Worm (Caenorhabditis elegans) whole organism, young adult: Measurements from ENCODE around the gene F40A3.7.

Experiments
- B0336.3 ChIP-seq: fragments of 200-800 bp; sonication (Bioruptor generic); IDR thresholded peaks from 2 replicates; pipeline ENCODE4 v1.3.6; 2022; ENCODE audit warnings: missing genetic modification characterization, missing compliant biosample characterization
- D2030.7 ChIP-seq: fragments of 200-800 bp; sonication (Bioruptor generic); IDR thresholded peaks from 2 replicates; pipeline ENCODE4 v1.3.6; 2022; ENCODE audit warnings: missing genetic modification reagents, missing genetic modification characterization, missing compliant biosample characterization
- F33H1.4 ChIP-seq: fragments of 200-800 bp; sonication (Bioruptor generic); IDR thresholded peaks from 2 replicates; pipeline ENCODE4 v1.3.6; 2022; ENCODE audit warnings: missing genetic modification reagents, missing genetic modification characterization, missing compliant biosample characterization
- F49E8.2 ChIP-seq: sonication (generic microtip); optimal IDR thresholded peaks from 3 replicates; lab custom pipeline; 2017; ENCODE audit warnings: missing genetic modification characterization, mild to moderate bottlenecking, missing compliant biosample characterization, antibody characterized with exemption, moderate library complexity; ENCODE audit not compliant: insufficient read depth
- F57A8.1 ChIP-seq: fragments of 200-800 bp; sonication (Bioruptor generic); optimal IDR thresholded peaks from 2 replicates; lab custom pipeline; 2018; ENCODE audit warnings: mild to moderate bottlenecking, missing genetic modification characterization, moderate library complexity, missing compliant biosample characterization
- T26A5.8 ChIP-seq: sonication (generic microtip); optimal IDR thresholded peaks from 2 replicates; lab custom pipeline; 2016; ENCODE audit warnings: missing genetic modification characterization, missing compliant biosample characterization
- Y67H2A.10 ChIP-seq: fragments of 200-800 bp; sonication (Bioruptor generic); conservative IDR thresholded peaks from 2 replicates; pipeline ENCODE4 v1.3.6; 2022; ENCODE audit warnings: missing genetic modification reagents, missing genetic modification characterization, missing compliant biosample characterization
- Y95B8A.8 ChIP-seq: fragments of 200-800 bp; sonication (Bioruptor generic); IDR thresholded peaks from 2 replicates; pipeline ENCODE4 v1.3.6; 2022; ENCODE audit warnings: missing genetic modification reagents, missing genetic modification characterization, missing compliant biosample characterization
- ZK185.1 ChIP-seq: sonication (generic microtip); optimal IDR thresholded peaks from 2 replicates; lab custom pipeline; 2016; ENCODE audit warnings: mild to moderate bottlenecking, missing genetic modification characterization, missing compliant biosample characterization; ENCODE audit not compliant: poor library complexity, severe bottlenecking
- akir-1 ChIP-seq: fragments of 200-800 bp; sonication (Bioruptor generic); optimal IDR thresholded peaks from 2 replicates; lab custom pipeline; 2018; ENCODE audit warnings: mild to moderate bottlenecking, missing genetic modification characterization, moderate library complexity, missing compliant biosample characterization
- cebp-1 ChIP-seq, 2 experiments: fragments of 200-800 bp in 1 of 2; sonication (Bioruptor generic) in 1 of 2; sonication (generic microtip) in 1 of 2; IDR thresholded peaks in 1 of 2; optimal IDR thresholded peaks in 1 of 2; 2 replicates each; pipeline versions ENCODE4 v1.3.6 to Lab custom; 2017 to 2022; ENCODE audit warnings: missing compliant biosample characterization in 2 of 2, missing genetic modification characterization in 2 of 2, mild to moderate bottlenecking in 1 of 2, missing genetic modification reagents in 1 of 2, moderate library complexity in 1 of 2
- ceh-27 ChIP-seq: fragments of 200-800 bp; sonication (Bioruptor generic); optimal IDR thresholded peaks from 2 replicates; lab custom pipeline; 2018; ENCODE audit warnings: mild to moderate bottlenecking, missing genetic modification characterization, moderate library complexity, missing compliant biosample characterization
- ceh-40 ChIP-seq: fragments of 200-800 bp; sonication (Bioruptor generic); IDR thresholded peaks from 2 replicates; pipeline ENCODE4 v1.3.6; 2022; ENCODE audit warnings: missing genetic modification characterization, missing compliant biosample characterization
- ceh-58 ChIP-seq: fragments of 200-800 bp; sonication (Bioruptor generic); IDR thresholded peaks from 2 replicates; pipeline ENCODE4 v1.3.6; 2022; ENCODE audit warnings: missing genetic modification characterization, missing compliant biosample characterization
- chd-7 ChIP-seq: sonication (generic microtip); optimal IDR thresholded peaks from 2 replicates; lab custom pipeline; 2016; ENCODE audit warnings: mild to moderate bottlenecking, missing genetic modification characterization, moderate library complexity, missing compliant biosample characterization
- die-1 ChIP-seq: sonication (generic microtip); optimal IDR thresholded peaks from 2 replicates; lab custom pipeline; 2016; ENCODE audit warnings: missing genotype, mild to moderate bottlenecking, missing genetic modification characterization, missing compliant biosample characterization
- dox-1 ChIP-seq: fragments of 200-800 bp; sonication (Bioruptor generic); IDR thresholded peaks from 2 replicates; pipeline ENCODE4 v1.3.6; 2022; ENCODE audit warnings: missing genetic modification reagents, missing genetic modification characterization, missing compliant biosample characterization
- efl-1 ChIP-seq: fragments of 150-350 bp; optimal IDR thresholded peaks from 2 replicates; lab custom pipeline; 2014; ENCODE audit warnings: missing biosample characterization, missing genetic modification reagents, missing genetic modification characterization
- egl-44 ChIP-seq: fragments of 200-800 bp; sonication (Bioruptor generic); IDR thresholded peaks from 2 replicates; pipeline ENCODE4 v1.3.6; 2022; ENCODE audit warnings: missing genetic modification reagents, missing genetic modification characterization, missing compliant biosample characterization
- egrh-3 ChIP-seq: fragments of 200-800 bp; sonication (Bioruptor generic); IDR thresholded peaks from 2 replicates; pipeline ENCODE4 v1.3.6; 2022; ENCODE audit warnings: missing genetic modification reagents, missing genetic modification characterization, missing compliant biosample characterization
- hmg-1.2 ChIP-seq: fragments of 200-800 bp; sonication (Bioruptor generic); IDR thresholded peaks from 2 replicates; pipeline ENCODE4 v1.3.6; 2022; ENCODE audit warnings: missing genetic modification reagents, missing genetic modification characterization, missing compliant biosample characterization
- lin-35 ChIP-seq, 3 experiments: fragments of 150-350 bp in 2 of 3; sonication (generic microtip) in 1 of 3; optimal IDR thresholded peaks; 2 replicates each; lab custom pipeline; 2014 to 2018; ENCODE audit warnings: missing biosample characterization in 3 of 3, missing genetic modification characterization in 3 of 3, missing genetic modification reagents in 3 of 3
- lin-40 ChIP-seq: sonication (generic microtip); optimal IDR thresholded peaks from 2 replicates; lab custom pipeline; 2016; ENCODE audit warnings: missing genetic modification characterization, mild to moderate bottlenecking, missing compliant biosample characterization, missing genotype, missing genetic modification reagents
- lin-54 ChIP-seq: fragments of 200-800 bp; sonication (Bioruptor generic); optimal IDR thresholded peaks from 2 replicates; lab custom pipeline; 2018; ENCODE audit warnings: mild to moderate bottlenecking, missing genetic modification characterization, missing compliant biosample characterization
- lir-1 ChIP-seq: fragments of 200-800 bp; sonication (Bioruptor generic); conservative IDR thresholded peaks from 2 replicates; pipeline ENCODE4 v1.3.6; 2022; ENCODE audit warnings: missing genetic modification reagents, missing genetic modification characterization, missing compliant biosample characterization
- lsl-1 ChIP-seq: fragments of 200-800 bp; sonication (Bioruptor generic); optimal IDR thresholded peaks from 2 replicates; lab custom pipeline; 2018; ENCODE audit warnings: mild to moderate bottlenecking, missing genetic modification characterization, moderate library complexity, missing compliant biosample characterization
- lsy-27 ChIP-seq: sonication (generic microtip); optimal IDR thresholded peaks from 2 replicates; lab custom pipeline; 2017; ENCODE audit warnings: missing genetic modification characterization, mild to moderate bottlenecking, missing compliant biosample characterization, antibody characterized with exemption, missing genotype, borderline replicate concordance; ENCODE audit not compliant: insufficient read depth
- madf-3 ChIP-seq: fragments of 200-800 bp; sonication (Bioruptor generic); IDR thresholded peaks from 2 replicates; pipeline ENCODE4 v1.3.6; 2022; ENCODE audit warnings: missing genetic modification reagents, missing genetic modification characterization, missing compliant biosample characterization
- mxl-1 ChIP-seq: sonication (generic microtip); optimal IDR thresholded peaks from 2 replicates; lab custom pipeline; 2016; ENCODE audit warnings: missing genetic modification characterization, missing compliant biosample characterization
- nfyb-1 ChIP-seq: fragments of 200-800 bp; sonication (Bioruptor generic); IDR thresholded peaks from 2 replicates; pipeline ENCODE4 v1.3.6; 2022; ENCODE audit warnings: missing genetic modification reagents, missing genetic modification characterization, missing compliant biosample characterization
- rcor-1 ChIP-seq: fragments of 200-800 bp; sonication (Bioruptor generic); IDR thresholded peaks from 2 replicates; pipeline ENCODE4 v1.3.6; 2022; ENCODE audit warnings: missing genetic modification reagents, missing genetic modification characterization, missing compliant biosample characterization
- repo-1 ChIP-seq: sonication (generic microtip); optimal IDR thresholded peaks from 2 replicates; lab custom pipeline; 2017; ENCODE audit warnings: mild to moderate bottlenecking, missing genetic modification characterization, missing compliant biosample characterization
- rpc-1 ChIP-seq, 2 experiments: fragments of 150-350 bp in 1 of 2; sonication (generic microtip) in 1 of 2; optimal IDR thresholded peaks; 2 replicates each; lab custom pipeline; 2014 to 2018; ENCODE audit warnings: missing biosample characterization in 1 of 2, missing genetic modification characterization in 1 of 2, missing genetic modification reagents in 1 of 2, missing genotype in 1 of 2
- snpc-1.1 ChIP-seq: sonication (generic microtip); optimal IDR thresholded peaks from 2 replicates; lab custom pipeline; 2017; ENCODE audit warnings: missing genetic modification characterization, mild to moderate bottlenecking, missing compliant biosample characterization, antibody characterized with exemption, moderate library complexity, missing genotype, missing genetic modification reagents; ENCODE audit not compliant: insufficient read depth
- snpc-3.4 ChIP-seq: sonication (generic microtip); optimal IDR thresholded peaks from 2 replicates; lab custom pipeline; 2017; ENCODE audit warnings: missing genetic modification characterization, mild to moderate bottlenecking, missing compliant biosample characterization, antibody characterized with exemption, moderate library complexity, missing genotype, missing genetic modification reagents
- snpc-4 ChIP-seq, 5 experiments: fragments of 150-350 bp in 1 of 5; sonication (generic microtip) in 4 of 5; optimal IDR thresholded peaks; 2 replicates each; lab custom pipeline; 2014 to 2018; ENCODE audit warnings: missing genetic modification characterization in 5 of 5, missing biosample characterization in 3 of 5, antibody characterized with exemption in 2 of 5, mild to moderate bottlenecking in 2 of 5, missing compliant biosample characterization in 2 of 5, missing genotype in 2 of 5, moderate library complexity in 2 of 5, missing genetic modification reagents in 1 of 5
- tbp1 ChIP-seq: fragments of 200-800 bp; sonication (Bioruptor generic); optimal IDR thresholded peaks from 2 replicates; lab custom pipeline; 2018; ENCODE audit warnings: mild to moderate bottlenecking, missing genetic modification characterization, missing compliant biosample characterization
- tlf-1 ChIP-seq: fragments of 200-800 bp; sonication (Bioruptor generic); optimal IDR thresholded peaks from 2 replicates; lab custom pipeline; 2018; ENCODE audit warnings: mild to moderate bottlenecking, missing genetic modification characterization, missing compliant biosample characterization
- zim-3 ChIP-seq: sonication (generic microtip); optimal IDR thresholded peaks from 2 replicates; lab custom pipeline; 2017; ENCODE audit warnings: mild to moderate bottlenecking, missing genetic modification characterization, moderate library complexity, missing compliant biosample characterization
- ztf-18 ChIP-seq: sonication (generic microtip); optimal IDR thresholded peaks from 2 replicates; lab custom pipeline; 2016; ENCODE audit warnings: missing genotype, mild to moderate bottlenecking, missing genetic modification characterization, missing compliant biosample characterization
- ztf-6 ChIP-seq: fragments of 200-800 bp; sonication (Bioruptor generic); IDR thresholded peaks from 2 replicates; pipeline ENCODE4 v1.3.6; 2022; ENCODE audit warnings: missing genetic modification reagents, missing genetic modification characterization, missing compliant biosample characterization

The F40A3.7 gene

DNA sequence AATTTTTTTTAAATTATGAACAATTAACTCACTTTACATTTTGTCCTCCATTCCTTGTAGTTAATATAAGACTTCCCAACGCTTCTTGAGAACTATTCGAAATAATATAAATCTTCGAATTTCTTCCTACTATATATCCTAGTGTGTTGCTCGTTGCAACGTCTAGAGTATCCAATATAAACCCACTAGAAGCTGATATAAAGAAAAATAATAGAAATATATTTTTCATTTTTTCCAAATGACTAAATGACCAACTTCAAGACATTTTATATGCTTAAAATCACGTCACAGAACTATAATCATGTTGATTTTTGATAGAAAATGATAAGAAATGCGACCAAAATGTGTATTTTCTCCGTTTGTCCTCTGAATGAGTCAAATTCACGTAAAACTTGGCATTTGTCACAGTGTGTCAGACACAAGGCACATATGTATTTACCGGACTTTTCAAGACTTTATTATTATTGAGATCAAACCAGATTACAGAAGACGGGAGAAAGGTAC, 36.6 kb downstream of the F40A3.7 start, which contains the start of gene C37C3.10 (continued):
- TF ChIP-seq lsy-27 (tag; lab: Kevin White, UChicago), result no peak

DNA sequence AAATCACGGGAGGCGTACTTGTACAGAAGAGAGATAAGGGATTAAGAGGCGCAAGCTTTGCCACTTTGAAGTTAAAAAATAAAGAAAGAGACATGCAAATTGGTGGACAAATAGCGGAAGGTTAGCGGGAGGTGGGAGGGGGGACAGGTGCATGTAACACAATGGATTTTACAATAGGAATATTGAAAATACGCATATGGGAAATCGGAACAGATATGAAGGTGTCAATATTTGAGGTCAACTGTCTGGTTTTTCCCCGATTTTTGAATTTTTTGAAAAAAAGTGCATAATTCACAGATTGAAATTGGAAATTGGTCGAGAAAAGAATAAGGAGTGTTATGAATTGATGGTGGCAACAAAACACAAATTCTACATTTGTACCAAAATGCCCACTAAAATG, 37.9 kb downstream of the F40A3.7 start, which contains the start of gene C37C3.17:
C37C3.17 (minus strand) TSS at position 101 of the 400 bp plus-strand sequence.
- TF ChIP-seq efl-1 (GFP tag; lab: Kevin White, UChicago) (no peak), rpc-1 (optimal IDR thresholded peaks at IDR 0.05; lab: Kevin White, UChicago) (no peak), rpc-1 (tag; optimal IDR thresholded peaks at IDR 0.05; lab: Kevin White, UChicago) (no peak), ZK185.1 (tag; lab: Kevin White, UChicago) (no peak), akir-1 (no peak), egrh-3 (GFP tag; lab: Robert Waterston, UW) (no peak), F57A8.1 (GFP tag; lab: Kevin White, UChicago) (no peak), dox-1 (no peak), ztf-18 (tag; lab: Kevin White, UChicago) (no peak), lsl-1 (GFP tag; lab: Kevin White, UChicago) (no peak)

DNA sequence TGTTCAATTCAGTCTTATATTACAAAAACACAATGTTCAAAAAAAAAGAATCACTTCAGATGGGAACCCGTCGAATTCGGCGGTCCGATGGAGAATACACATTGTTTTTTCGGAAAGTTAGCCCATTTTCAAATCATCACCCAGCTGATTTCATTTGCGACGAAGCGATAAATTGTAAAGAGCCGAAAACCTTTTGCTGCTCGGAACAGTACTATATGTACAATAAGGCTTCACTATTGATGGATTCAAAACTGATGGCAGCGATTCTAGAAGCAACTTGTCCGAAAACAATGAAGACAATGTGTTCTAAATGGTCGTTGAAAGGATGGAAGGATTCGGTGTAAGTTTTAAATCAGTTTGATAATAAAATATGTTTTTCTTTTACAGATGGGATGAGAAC, 41.7 kb downstream of the F40A3.7 start, which contains the start of gene C37C3.1:
C37C3.1 (plus strand) TSS at position 33 of the 400 bp plus-strand sequence.
- TF ChIP-seq tbp1 (peak; percentile 12), lin-35 (GFP tag; optimal IDR thresholded peaks at IDR 0.05; lab: Kevin White, UChicago) (peak in 1 of 3 experiments; percentile 3), snpc-3.4 (tag; lab: Kevin White, UChicago) (no peak), ceh-27 (GFP tag; lab: Kevin White, UChicago) (no peak), F49E8.2 (tag; lab: Kevin White, UChicago) (no peak), rcor-1 (GFP tag; lab: Robert Waterston, UW) (no peak), snpc-1.1 (peak; percentile 1), snpc-4 (GFP tag; optimal IDR thresholded peaks at IDR 0.05; lab: Kevin White, UChicago) (peak; percentile 9), snpc-4 (tag; optimal IDR thresholded peaks at IDR 0.05; lab: Kevin White, UChicago) (peak in 2 of 4 experiments; percentile 24 to 39), D2030.7 (GFP tag; lab: Robert Waterston, UW) (0 out of 2 replicates have a peak, but pooled peaks have one; percentile 19), lin-54 (GFP tag; lab: Kevin White, UChicago) (peak; percentile 9), ztf-6 (no peak), efl-1 (GFP tag; lab: Kevin White, UChicago) (no peak), die-1 (no peak), tlf-1 (GFP tag; lab: Kevin White, UChicago) (peak; percentile 57), Y67H2A.10 (GFP tag; lab: Robert Waterston, UW) (no peak), F33H1.4 (GFP tag; lab: Robert Waterston, UW) (peak; percentile 33; the same call in 1 of the 2 replicates), T26A5.8 (peak; percentile 11), egrh-3 (GFP tag; lab: Robert Waterston, UW) (no peak), ceh-40 (GFP tag; lab: Robert Waterston, UW) (no peak), B0336.3 (GFP tag; lab: Robert Waterston, UW) (peak; percentile 64; the same call in 1 of the 2 replicates), madf-3 (no peak), dox-1 (no peak), ceh-58 (GFP tag; lab: Robert Waterston, UW) (no peak), cebp-1 (GFP tag; IDR thresholded peaks at IDR 0.05; lab: Robert Waterston, UW) (0 out of 2 replicates have a peak, but pooled peaks have one; percentile 13), cebp-1 (tag; optimal IDR thresholded peaks at IDR 0.05; lab: Kevin White, UChicago) (peak; percentile 48), Y95B8A.8 (GFP tag; lab: Robert Waterston, UW) (no peak), egl-44 (GFP tag; lab: Robert Waterston, UW) (no peak), mxl-1 (tag; lab: Kevin White, UChicago) (no peak), chd-7 (tag; lab: Kevin White, UChicago) (peak; percentile 75), nfyb-1 (GFP tag; lab: Robert Waterston, UW) (peak; percentile 85), repo-1 (peak; percentile 85), lir-1 (GFP tag; lab: Robert Waterston, UW) (no peak), zim-3 (tag; lab: Kevin White, UChicago) (peak; percentile 30), lin-40 (tag; lab: Kevin White, UChicago) (peak; percentile 3), hmg-1.2 (0 out of 2 replicates have a peak, but pooled peaks have one; percentile 8)
